Fruit fly (Drosophila melanogaster) whole organism: ENCODE data around the gene Ets98B.
A peak's percentile ranks its signal among the peaks of the same experiment; 100 is the strongest.

Source experiments
- CG8478 ChIP-seq: fragments of >200 bp; optimal IDR thresholded peaks from 2 replicates; lab custom pipeline; 2018; ENCODE audit warnings: inconsistent platforms
- Dll ChIP-seq: fragments of >200 bp; optimal IDR thresholded peaks from 2 replicates; lab custom pipeline; 2017
- EcR ChIP-seq, 2 experiments: fragments of >200 bp; optimal IDR thresholded peaks; 2 replicates each; lab custom pipeline; 2017; ENCODE audit warnings: missing biosample characterization in 2 of 2, missing genetic modification characterization in 2 of 2, missing genetic modification reagents in 2 of 2
- pan ChIP-seq: fragments of >200 bp; optimal IDR thresholded peaks from 2 replicates; lab custom pipeline; 2017
- psq ChIP-seq: fragments of >200 bp; optimal IDR thresholded peaks from 2 replicates; lab custom pipeline; 2017
- usp ChIP-seq: fragments of >200 bp; optimal IDR thresholded peaks from 2 replicates; lab custom pipeline; 2017; ENCODE audit warnings: missing biosample characterization, missing genetic modification characterization, mixed read lengths

- no peak for TF ChIP-seq psq (lab: Kevin White, UChicago)
- no peak for TF ChIP-seq Dll
- TF ChIP-seq usp (GFP tag; lab: Kevin White, UChicago) = no peak
- no peak for TF ChIP-seq CG8478
- peak in 1 of 2 experiments; percentile 5 for TF ChIP-seq EcR (GFP tag; optimal IDR thresholded peaks at IDR 0.05; lab: Kevin White, UChicago)
- no peak for TF ChIP-seq pan (lab: Kevin White, UChicago)
Measured at dm6 chr3R:27738287-27738686, 1.9 kb downstream of the Ets98B start.
